Fruit fly (Drosophila melanogaster) whole organism, embryonic: ENCODE measurements around the gene CG9733.
A peak's percentile ranks its signal among the peaks of the same experiment; 100 is the strongest.

ENCODE experiments used
- Ada2b ChIP-seq: fragments of 200-800 bp; sonication (Bioruptor generic); IDR thresholded peaks from 2 replicates; pipeline ENCODE4 v1.3.6; 2022; ENCODE audit warnings: missing biosample characterization, missing genetic modification characterization
- Awh ChIP-seq: fragments of 200-800 bp; sonication (Bioruptor generic); IDR thresholded peaks from 2 replicates; pipeline ENCODE4, ENCODE4 v1.3.6; 2022; ENCODE audit warnings: missing biosample characterization, missing genetic modification characterization
- Bdp1 ChIP-seq: fragments of 200-800 bp; sonication (Bioruptor generic); optimal IDR thresholded peaks from 3 replicates; lab custom pipeline; 2016; ENCODE audit warnings: missing biosample characterization, missing genetic modification characterization
- CG10274 ChIP-seq: fragments of 200-800 bp; sonication (Bioruptor generic); optimal IDR thresholded peaks from 3 replicates; lab custom pipeline; 2017; ENCODE audit warnings: missing biosample characterization, mild to moderate bottlenecking, missing genetic modification characterization
- CG10462 ChIP-seq: fragments of 200-800 bp; sonication (Bioruptor generic); optimal IDR thresholded peaks from 2 replicates; lab custom pipeline; 2016; ENCODE audit warnings: missing biosample characterization, missing genetic modification characterization
- CG11504 ChIP-seq: fragments of 200-800 bp; sonication (Bioruptor generic); optimal IDR thresholded peaks from 3 replicates; lab custom pipeline; 2019; ENCODE audit warnings: missing biosample characterization, mild to moderate bottlenecking, missing genetic modification characterization, moderate library complexity
- CG12071 ChIP-seq: fragments of 200-800 bp; sonication (Bioruptor generic); optimal IDR thresholded peaks from 3 replicates; lab custom pipeline; 2018; ENCODE audit warnings: missing biosample characterization, mild to moderate bottlenecking, missing genetic modification characterization
- CG12659 ChIP-seq: fragments of 200-800 bp; sonication (Bioruptor generic); optimal IDR thresholded peaks from 3 replicates; lab custom pipeline; 2017; ENCODE audit warnings: mild to moderate bottlenecking, missing biosample characterization, missing genetic modification reagents, missing genetic modification characterization
- CG12744 ChIP-seq: fragments of 200-800 bp; sonication (Bioruptor generic); optimal IDR thresholded peaks from 2 replicates; lab custom pipeline; 2016; ENCODE audit warnings: missing biosample characterization, missing genetic modification characterization
- CG13775 ChIP-seq: fragments of 200-800 bp; sonication (Bioruptor generic); optimal IDR thresholded peaks from 3 replicates; lab custom pipeline; 2017; ENCODE audit warnings: missing biosample characterization, mild to moderate bottlenecking, missing genetic modification characterization
- CG14965 ChIP-seq: fragments of 200-800 bp; sonication (Bioruptor generic); optimal IDR thresholded peaks from 2 replicates; lab custom pipeline; 2016; ENCODE audit warnings: missing biosample characterization, missing genetic modification characterization, borderline replicate concordance
- CG17186 ChIP-seq: fragments of 200-800 bp; sonication (Bioruptor generic); optimal IDR thresholded peaks from 3 replicates; lab custom pipeline; 2017; ENCODE audit warnings: missing biosample characterization, missing genetic modification reagents, missing genetic modification characterization
- CG18764 ChIP-seq: fragments of 200-800 bp; sonication (Bioruptor generic); optimal IDR thresholded peaks from 3 replicates; lab custom pipeline; 2016; ENCODE audit warnings: missing biosample characterization, missing genetic modification characterization
- CG2678 ChIP-seq: fragments of 200-800 bp; sonication (Bioruptor generic); optimal IDR thresholded peaks from 3 replicates; lab custom pipeline; 2019; ENCODE audit warnings: missing biosample characterization, mild to moderate bottlenecking, missing genetic modification characterization, moderate library complexity
- CG2889 ChIP-seq: fragments of 200-800 bp; sonication (Bioruptor generic); IDR thresholded peaks from 3 replicates; pipeline ENCODE4 v1.3.6; 2022; ENCODE audit warnings: missing biosample characterization, missing genetic modification characterization
- CG33213 ChIP-seq: fragments of 200-800 bp; sonication (Bioruptor generic); optimal IDR thresholded peaks from 3 replicates; lab custom pipeline; 2016; ENCODE audit warnings: missing biosample characterization, missing genetic modification characterization
- CG33557 ChIP-seq: fragments of 200-800 bp; sonication (Bioruptor generic); optimal IDR thresholded peaks from 2 replicates; lab custom pipeline; 2019; ENCODE audit warnings: missing biosample characterization, mild to moderate bottlenecking, missing genetic modification characterization, moderate library complexity
- CG3407 ChIP-seq: fragments of 200-800 bp; sonication (Bioruptor generic); optimal IDR thresholded peaks from 2 replicates; lab custom pipeline; 2018; ENCODE audit warnings: missing biosample characterization, mild to moderate bottlenecking, missing genetic modification characterization
- CG34422 ChIP-seq: fragments of 200-800 bp; sonication (Bioruptor generic); IDR thresholded peaks from 3 replicates; pipeline ENCODE4 v1.3.6; 2022; ENCODE audit warnings: missing biosample characterization, missing genetic modification characterization
- CG43689 ChIP-seq: fragments of 200-800 bp; sonication (Bioruptor generic); IDR thresholded peaks from 2 replicates; pipeline ENCODE4 v1.3.6; 2022; ENCODE audit warnings: missing biosample characterization, missing genetic modification characterization
- CG4424 ChIP-seq: fragments of 200-800 bp; sonication (Bioruptor generic); optimal IDR thresholded peaks from 3 replicates; lab custom pipeline; 2016; ENCODE audit warnings: missing biosample characterization, missing genetic modification characterization
- CG4707 ChIP-seq: fragments of 200-800 bp; sonication (Bioruptor generic); optimal IDR thresholded peaks from 2 replicates; lab custom pipeline; 2018; ENCODE audit warnings: missing biosample characterization, mild to moderate bottlenecking, missing genetic modification characterization, moderate library complexity
- CG6272 ChIP-seq: fragments of 200-800 bp; sonication (Bioruptor generic); IDR thresholded peaks from 2 replicates; pipeline ENCODE4 v1.3.6; 2022; ENCODE audit warnings: missing biosample characterization, missing genetic modification characterization
- CG9215 ChIP-seq: fragments of 200-800 bp; sonication (Bioruptor generic); IDR thresholded peaks from 2 replicates; pipeline ENCODE4 v1.3.6; 2022; ENCODE audit warnings: missing biosample characterization, missing genetic modification characterization
- CrebB ChIP-seq: fragments of 200-800 bp; sonication (Bioruptor generic); optimal IDR thresholded peaks from 3 replicates; lab custom pipeline; 2018; ENCODE audit warnings: missing biosample characterization, mild to moderate bottlenecking, missing genetic modification characterization
- Doc2 ChIP-seq: fragments of 200-800 bp; sonication (Bioruptor generic); IDR thresholded peaks from 2 replicates; pipeline ENCODE4 v1.3.6; 2022; ENCODE audit warnings: missing biosample characterization, missing genetic modification characterization
- Dref ChIP-seq: fragments of 200-800 bp; sonication (Bioruptor generic); IDR thresholded peaks from 2 replicates; pipeline ENCODE4 v1.3.6; 2022; ENCODE audit warnings: missing biosample characterization, missing genetic modification characterization
- Drgx ChIP-seq: fragments of 200-800 bp; sonication (Bioruptor generic); IDR thresholded peaks from 2 replicates; pipeline ENCODE4 v1.3.6; 2022; ENCODE audit warnings: missing biosample characterization, missing genetic modification characterization
- E2f1 ChIP-seq: fragments of 200-800 bp; sonication (Bioruptor generic); IDR thresholded peaks from 2 replicates; pipeline ENCODE4 v1.3.6; 2022; ENCODE audit warnings: missing biosample characterization, missing genetic modification characterization
- Ets65A ChIP-seq: fragments of 200-800 bp; sonication (Bioruptor generic); peaks from one replicate; lab custom pipeline; 2016; ENCODE audit warnings: missing biosample characterization, missing genetic modification characterization
- Lhr ChIP-seq: fragments of 200-800 bp; sonication (Bioruptor generic); optimal IDR thresholded peaks from 3 replicates; lab custom pipeline; 2017; ENCODE audit warnings: mild to moderate bottlenecking, missing biosample characterization, missing genetic modification reagents, missing genetic modification characterization
- Mad ChIP-seq: fragments of 200-800 bp; sonication (Bioruptor generic); optimal IDR thresholded peaks from 2 replicates; lab custom pipeline; 2016; ENCODE audit warnings: missing biosample characterization, missing genetic modification characterization
- Max ChIP-seq: fragments of 200-800 bp; sonication (Bioruptor generic); optimal IDR thresholded peaks from 2 replicates; lab custom pipeline; 2016; ENCODE audit warnings: missing biosample characterization, mild to moderate bottlenecking, missing genetic modification characterization
- NC2β ChIP-seq: fragments of 200-800 bp; sonication (Bioruptor generic); optimal IDR thresholded peaks from 2 replicates; lab custom pipeline; 2016; ENCODE audit warnings: missing biosample characterization, missing genetic modification characterization
- Six4 ChIP-seq: fragments of 200-800 bp; sonication (Bioruptor generic); optimal IDR thresholded peaks from 2 replicates; lab custom pipeline; 2016; ENCODE audit warnings: missing biosample characterization, missing genetic modification characterization
- Sox102F ChIP-seq: fragments of 200-800 bp; sonication (Bioruptor generic); optimal IDR thresholded peaks from 2 replicates; lab custom pipeline; 2018; ENCODE audit warnings: missing biosample characterization, mild to moderate bottlenecking, missing genetic modification characterization, moderate library complexity
- Xbp1 ChIP-seq: fragments of 200-800 bp; sonication (Bioruptor generic); optimal IDR thresholded peaks from 3 replicates; lab custom pipeline; 2016; ENCODE audit warnings: missing biosample characterization, mild to moderate bottlenecking, missing genetic modification characterization
- ato ChIP-seq: fragments of 200-800 bp; sonication (Bioruptor generic); IDR thresholded peaks from 2 replicates; pipeline ENCODE4 v1.3.6; 2022; ENCODE audit warnings: missing biosample characterization, missing genetic modification characterization; ENCODE audit not compliant: partially characterized antibody
- chm ChIP-seq: fragments of 200-800 bp; sonication (Bioruptor generic); IDR thresholded peaks from 2 replicates; pipeline ENCODE4 v1.3.6; 2022; ENCODE audit warnings: missing biosample characterization, missing genetic modification characterization
- dmrt99B ChIP-seq: fragments of 200-800 bp; sonication (Bioruptor generic); optimal IDR thresholded peaks from 2 replicates; lab custom pipeline; 2018; ENCODE audit warnings: missing biosample characterization, mild to moderate bottlenecking, missing genetic modification characterization, moderate library complexity
- ems ChIP-seq: fragments of 200-800 bp; sonication (Bioruptor generic); optimal IDR thresholded peaks from 3 replicates; lab custom pipeline; 2016; ENCODE audit warnings: missing biosample characterization, missing genetic modification characterization
- row ChIP-seq: fragments of 200-800 bp; sonication (Bioruptor generic); IDR thresholded peaks from 3 replicates; pipeline ENCODE4 v1.3.6; 2022; ENCODE audit warnings: missing biosample characterization, missing genetic modification characterization
- run ChIP-seq: fragments of 200-800 bp; sonication (Bioruptor generic); optimal IDR thresholded peaks from 3 replicates; lab custom pipeline; 2018; ENCODE audit warnings: missing biosample characterization, mild to moderate bottlenecking, missing genetic modification characterization
- scrt ChIP-seq: fragments of 200-800 bp; sonication (Bioruptor generic); optimal IDR thresholded peaks from 2 replicates; lab custom pipeline; 2018; ENCODE audit warnings: missing biosample characterization, mild to moderate bottlenecking, missing genetic modification characterization, moderate library complexity
- sens ChIP-seq: fragments of 200-800 bp; sonication (Bioruptor generic); peaks from one replicate; lab custom pipeline; 2016; ENCODE audit warnings: missing biosample characterization, missing genetic modification characterization
- seq ChIP-seq: fragments of 200-800 bp; sonication (Bioruptor generic); IDR thresholded peaks from 2 replicates; pipeline ENCODE4 v1.3.6; 2022; ENCODE audit warnings: missing biosample characterization, missing genetic modification characterization
- tio ChIP-seq: fragments of 200-800 bp; sonication (Bioruptor generic); optimal IDR thresholded peaks from 2 replicates; lab custom pipeline; 2017; ENCODE audit warnings: missing biosample characterization, missing genetic modification characterization, inconsistent platforms
- unc-4 ChIP-seq: fragments of 200-800 bp; sonication (Bioruptor generic); IDR thresholded peaks from 2 replicates; pipeline ENCODE4 v1.3.6; 2022; ENCODE audit warnings: missing biosample characterization, missing genetic modification characterization; ENCODE audit not compliant: partially characterized antibody
- vvl ChIP-seq: fragments of 200-800 bp; sonication (Bioruptor generic); IDR thresholded peaks from 2 replicates; pipeline ENCODE4 v1.3.6; 2022; ENCODE audit warnings: missing biosample characterization, missing genetic modification characterization
- zen2 ChIP-seq: fragments of 200-800 bp; sonication (Bioruptor generic); IDR thresholded peaks from 3 replicates; pipeline ENCODE4 v1.3.6; 2022; ENCODE audit warnings: missing biosample characterization, missing genetic modification characterization; ENCODE audit not compliant: partially characterized antibody

CG9733 gene

dm6 chr3R:30276482-30277282, 30.2 kb upstream of the CG9733 start (continued):
- TF ChIP-seq tio (GFP tag; lab: Kevin White, UChicago) (peak; percentile 14), Mad (GFP tag; lab: Kevin White, UChicago) (peak; percentile 39), NC2β (GFP tag; lab: Kevin White, UChicago) (peak; percentile 53), seq (GFP tag; lab: Robert Waterston, UW) (peak; percentile 54; the same call in 1 of the 2 replicates), E2f1 (GFP tag; lab: Robert Waterston, UW) (peak; percentile 28; the same call in 1 of the 2 replicates), Lhr (GFP tag; lab: Kevin White, UChicago) (peak; percentile 46), ato (GFP tag; lab: Robert Waterston, UW) (no peak; the same call in 1 of the 2 replicates), chm (GFP tag; lab: Robert Waterston, UW) (peak; percentile 80), Max (GFP tag; lab: Kevin White, UChicago) (no peak), CG2678 (tag; lab: Kevin White, UChicago) (peak; percentile 51), CG4707 (GFP tag; lab: Kevin White, UChicago) (peak; percentile 6), Ada2b (GFP tag; lab: Robert Waterston, UW) (0 out of 2 replicates have a peak, but pooled peaks have one; percentile 43), vvl (GFP tag; lab: Robert Waterston, UW) (peak; percentile 71), Doc2 (no peak), Drgx (GFP tag; lab: Robert Waterston, UW) (peak; percentile 73), Dref (no peak), unc-4 (GFP tag; lab: Robert Waterston, UW) (no peak), Awh (no peak), row (GFP tag; lab: Robert Waterston, UW) (peak; percentile 77), CG34422 (GFP tag; lab: Robert Waterston, UW) (peak; percentile 71; the same call in 2 of the 3 replicates), run (tag; lab: Kevin White, UChicago) (no peak), zen2 (GFP tag; lab: Robert Waterston, UW) (no peak), CG12744 (GFP tag; lab: Kevin White, UChicago) (no peak), CG2889 (GFP tag; lab: Robert Waterston, UW) (no peak), CG6272 (no peak), CG33213 (peak; percentile 46), CG10462 (GFP tag; lab: Kevin White, UChicago) (peak; percentile 13), CG4424 (GFP tag; lab: Kevin White, UChicago) (peak; percentile 54), dmrt99B (tag; lab: Kevin White, UChicago) (peak; percentile 47), scrt (GFP tag; lab: Kevin White, UChicago) (no peak), CG17186 (GFP tag; lab: Kevin White, UChicago) (no peak), CG33557 (peak; percentile 50), CG12659 (GFP tag; lab: Kevin White, UChicago) (peak; percentile 34), Bdp1 (GFP tag; lab: Kevin White, UChicago) (no peak), CG9215 (GFP tag; lab: Robert Waterston, UW) (no peak), CG10274 (GFP tag; lab: Kevin White, UChicago) (peak; percentile 38), CG12071 (peak; percentile 56), CG43689 (GFP tag; lab: Robert Waterston, UW) (no peak), CG3407 (GFP tag; lab: Kevin White, UChicago) (peak; percentile 51), Xbp1 (GFP tag; lab: Kevin White, UChicago) (peak; percentile 48), ems (peak; percentile 33), Sox102F (GFP tag; lab: Kevin White, UChicago) (peak; percentile 36), Six4 (GFP tag; lab: Kevin White, UChicago) (peak; percentile 48), CG14965 (GFP tag; lab: Kevin White, UChicago) (no peak), CG13775 (peak; percentile 32), Ets65A (GFP tag; lab: Kevin White, UChicago) (peak; percentile 35), CG11504 (tag; lab: Kevin White, UChicago) (peak; percentile 61), CG18764 (peak; percentile 26), sens (GFP tag; lab: Kevin White, UChicago) (peak; percentile 89), CrebB (tag; lab: Kevin White, UChicago) (peak; percentile 11)
